Worm (Caenorhabditis elegans): Measurements from ENCODE around the gene alh-8.

alh-8 gene

ce11 chrII:11777893-11778480, 49.1 kb downstream of the alh-8 start, which contains the start of the genes patr-1 and dna-2:
patr-1 (minus strand) TSS chrII:11777943.
dna-2 (plus strand) TSS chrII:11778430.
- TF ChIP-seq ztf-4 (tag; optimal IDR thresholded peaks at IDR 0.05) (no peak), lin-13 (GFP tag; optimal IDR thresholded peaks at IDR 0.05) (peak; percentile 57), sma-9 (GFP tag; optimal IDR thresholded peaks at IDR 0.05) (peak; percentile 22), sma-9 (tag; optimal IDR thresholded peaks at IDR 0.05) (no peak), unc-55 (GFP tag; optimal IDR thresholded peaks at IDR 0.05) (peak; percentile 83), nhr-23 (tag; optimal IDR thresholded peaks at IDR 0.05) (no peak), nhr-129 (tag; optimal IDR thresholded peaks at IDR 0.05) (peak; percentile 69), unc-39 (tag; optimal IDR thresholded peaks at IDR 0.05) (no peak), elt-1 (tag; optimal IDR thresholded peaks at IDR 0.05) (no peak), ZK546.5 (tag; optimal IDR thresholded peaks at IDR 0.05) (no peak), aly-2 (tag; optimal IDR thresholded peaks at IDR 0.05) (no peak), fos-1 (tag; optimal IDR thresholded peaks at IDR 0.05) (peak; percentile 25), lin-11 (tag; optimal IDR thresholded peaks at IDR 0.05) (peak; percentile 62), nhr-25 (tag; optimal IDR thresholded peaks at IDR 0.05) (peak; percentile 44), F13H6.1 (tag; optimal IDR thresholded peaks at IDR 0.05) (no peak), sma-3 (GFP tag; optimal IDR thresholded peaks at IDR 0.05) (peak; percentile 30), lsy-2 (tag; optimal IDR thresholded peaks at IDR 0.05) (peak; percentile 42 to 86), ama-1 (optimal IDR thresholded peaks at IDR 0.05) (peak; percentile 5), gmeb-1 (tag; optimal IDR thresholded peaks at IDR 0.05) (peak; percentile 89), nhr-237 (tag; optimal IDR thresholded peaks at IDR 0.05) (no peak), nhr-11 (tag; optimal IDR thresholded peaks at IDR 0.05) (no peak), C34F6.9 (tag; optimal IDR thresholded peaks at IDR 0.05) (peak; percentile 57), skn-1 (tag; optimal IDR thresholded peaks at IDR 0.05) (no peak), nhr-21 (tag; optimal IDR thresholded peaks at IDR 0.05) (no peak), crh-2 (tag; optimal IDR thresholded peaks at IDR 0.05) (peak; percentile 60), ceh-16 (tag; optimal IDR thresholded peaks at IDR 0.05) (no peak)

Measured in whole organism, L2 larva.